Fruit fly (Drosophila melanogaster): ENCODE results near the gene CG43725.

The CG43725 gene

DNA sequence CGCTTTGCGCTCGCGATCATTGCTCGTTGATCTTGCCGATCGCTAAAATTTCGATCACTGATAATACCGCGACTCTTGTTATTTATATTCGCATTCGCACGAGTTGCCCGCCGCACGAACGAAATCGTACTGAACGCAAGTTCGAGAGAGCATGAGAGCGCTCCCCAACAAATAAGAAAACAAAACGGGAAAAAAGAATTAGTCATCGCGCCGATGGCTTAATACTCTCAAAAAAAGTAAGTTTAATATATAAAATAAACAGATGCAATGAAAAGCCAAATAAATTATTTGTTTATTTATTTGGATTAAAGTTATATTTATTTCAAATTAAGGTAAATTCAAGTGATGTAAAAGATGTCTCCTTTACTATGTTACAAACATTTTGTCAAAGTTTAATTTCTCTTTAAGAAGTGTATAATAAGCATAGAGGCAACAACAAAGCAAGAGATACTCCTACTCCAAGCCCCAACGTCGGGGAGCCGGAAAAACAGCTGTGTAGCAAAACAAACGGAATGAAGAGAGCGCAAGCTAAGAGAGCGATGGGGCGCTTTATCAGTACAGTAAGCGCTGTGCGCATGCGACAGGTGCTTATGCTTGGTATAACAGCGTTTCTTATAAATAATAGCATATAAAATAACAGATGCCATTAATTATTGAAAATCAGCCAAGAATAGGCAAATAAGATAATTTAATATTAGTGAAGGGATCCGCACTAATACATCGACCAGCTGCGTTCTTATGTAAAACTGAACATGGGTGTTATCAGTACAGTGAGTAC lies 17.8 kb upstream of the CG43725 start (continued):
- TF ChIP-seq twi (tag; optimal IDR thresholded peaks at IDR 0.05) (peak; percentile 38), ssp (GFP tag; IDR thresholded peaks at IDR 0.05) (peak; percentile 72), CG13424 (tag; optimal IDR thresholded peaks at IDR 0.05) (peak; percentile 73), CG17186 (GFP tag; optimal IDR thresholded peaks at IDR 0.05) (no peak), eyg (GFP tag; optimal IDR thresholded peaks at IDR 0.05) (no peak), CG4282 (GFP tag; optimal IDR thresholded peaks at IDR 0.05) (peak; percentile 21), CG13123 (GFP tag; optimal IDR thresholded peaks at IDR 0.05) (peak; percentile 1), chm (GFP tag; IDR thresholded peaks at IDR 0.05) (peak; percentile 22), Adf1 (GFP tag; IDR thresholded peaks at IDR 0.05) (peak; percentile 29), wdn (GFP tag; IDR thresholded peaks at IDR 0.05) (peak; percentile 64), CG17361 (GFP tag; IDR thresholded peaks at IDR 0.05) (peak; percentile 88), Hmx (GFP tag; optimal IDR thresholded peaks at IDR 0.05) (no peak), dmrt11E (tag; optimal IDR thresholded peaks at IDR 0.05) (peak; percentile 66), vnd (GFP tag; IDR thresholded peaks at IDR 0.05; ENCODE audit: partially characterized antibody) (no peak), Atf6 (GFP tag; IDR thresholded peaks at IDR 0.05) (peak; percentile 57), Myb (GFP tag; optimal IDR thresholded peaks at IDR 0.05) (peak; percentile 48), CG7839 (tag; optimal IDR thresholded peaks at IDR 0.05) (peak; percentile 86), CG33557 (GFP tag; optimal IDR thresholded peaks at IDR 0.05) (peak; percentile 67), CG3726 (GFP tag; IDR thresholded peaks at IDR 0.05) (no peak), Bteb2 (GFP tag; optimal IDR thresholded peaks at IDR 0.05) (peak; percentile 57), CG16863 (GFP tag; optimal IDR thresholded peaks at IDR 0.05) (peak; percentile 70), CG3838 (GFP tag; optimal IDR thresholded peaks at IDR 0.05) (no peak), stc (GFP tag; IDR thresholded peaks at IDR 0.05) (peak; percentile 61), lab (GFP tag; optimal IDR thresholded peaks at IDR 0.05) (peak; percentile 35), schlank (tag; optimal IDR thresholded peaks at IDR 0.05) (peak; percentile 46), btn (GFP tag; optimal IDR thresholded peaks at IDR 0.05) (no peak), tna (GFP tag; IDR thresholded peaks at IDR 0.05; ENCODE audit: partially characterized antibody) (no peak), pho (GFP tag; optimal IDR thresholded peaks at IDR 0.05) (peak; percentile 48), Blimp-1 (GFP tag; optimal IDR thresholded peaks at IDR 0.05) (peak; percentile 59), HLH54F (GFP tag; optimal IDR thresholded peaks at IDR 0.05) (peak; percentile 63), abd-A (tag; optimal IDR thresholded peaks at IDR 0.05) (no peak), mld (GFP tag; IDR thresholded peaks at IDR 0.05; ENCODE audit: partially characterized antibody) (no peak), CG10959 (GFP tag; IDR thresholded peaks at IDR 0.05) (peak; percentile 49; the same call in 1 of the 2 replicates), CG2889 (GFP tag; IDR thresholded peaks at IDR 0.05) (peak; percentile 39; the same call in 1 of the 3 replicates), Antp (GFP tag; optimal IDR thresholded peaks at IDR 0.05) (no peak), CG1792 (GFP tag; optimal IDR thresholded peaks at IDR 0.05) (no peak), TFAM (GFP tag; optimal IDR thresholded peaks at IDR 0.05) (no peak), Abd-B (GFP tag; optimal IDR thresholded peaks at IDR 0.05) (peak; percentile 66), bcd (GFP tag; optimal IDR thresholded peaks at IDR 0.05) (peak; percentile 55), Oaz (GFP tag; IDR thresholded peaks at IDR 0.05) (peak; percentile 35; the same call in 1 of the 2 replicates), jing (GFP tag; optimal IDR thresholded peaks at IDR 0.05) (peak; percentile 77), CG1647 (GFP tag; optimal IDR thresholded peaks at IDR 0.05) (peak; percentile 23), H15 (GFP tag; IDR thresholded peaks at IDR 0.05) (no peak; the same call in 2 of the 3 replicates), Dek (tag; optimal IDR thresholded peaks at IDR 0.05) (peak; percentile 27), Pdp1 (GFP tag; optimal IDR thresholded peaks at IDR 0.05) (peak; percentile 72 to 79), kah (GFP tag; optimal IDR thresholded peaks at IDR 0.05) (peak; percentile 48), CG2116 (GFP tag; optimal IDR thresholded peaks at IDR 0.05) (peak; percentile 49), CG10274 (GFP tag; optimal IDR thresholded peaks at IDR 0.05) (no peak), CG10209 (GFP tag; optimal IDR thresholded peaks at IDR 0.05) (peak; percentile 79)
